Fruit fly (Drosophila melanogaster) whole organism, embryonic: ENCODE measurements around the gene Rh5.

Experiments
- ATbp ChIP-seq: fragments of 200-800 bp; sonication (Bioruptor generic); optimal IDR thresholded peaks from 2 replicates; lab custom pipeline; 2017; ENCODE audit warnings: missing biosample characterization, mild to moderate bottlenecking, missing genetic modification characterization, missing genetic modification reagents
- BtbVII ChIP-seq: fragments of 200-800 bp; sonication (Bioruptor generic); optimal IDR thresholded peaks from 3 replicates; lab custom pipeline; 2017; ENCODE audit warnings: missing biosample characterization, mild to moderate bottlenecking, missing genetic modification characterization
- CG12071 ChIP-seq: fragments of 200-800 bp; sonication (Bioruptor generic); optimal IDR thresholded peaks from 3 replicates; lab custom pipeline; 2018; ENCODE audit warnings: missing biosample characterization, mild to moderate bottlenecking, missing genetic modification characterization
- CG12769 ChIP-seq: fragments of 200-800 bp; sonication (Bioruptor generic); optimal IDR thresholded peaks from 2 replicates; lab custom pipeline; 2019; ENCODE audit warnings: missing biosample characterization, mild to moderate bottlenecking, missing genetic modification characterization, moderate library complexity
- CG13894 ChIP-seq: fragments of 200-800 bp; sonication (Bioruptor generic); optimal IDR thresholded peaks from 3 replicates; lab custom pipeline; 2018; ENCODE audit warnings: missing biosample characterization, mild to moderate bottlenecking, missing genetic modification characterization, moderate library complexity
- CG15269 ChIP-seq: fragments of 200-800 bp; sonication (Bioruptor generic); optimal IDR thresholded peaks from 2 replicates; lab custom pipeline; 2018; ENCODE audit warnings: missing biosample characterization, mild to moderate bottlenecking, missing genetic modification characterization, moderate library complexity
- CG16813 ChIP-seq: fragments of 200-800 bp; sonication (Bioruptor generic); IDR thresholded peaks from 3 replicates; pipeline ENCODE4 v1.3.6; 2022; ENCODE audit warnings: missing biosample characterization, missing genetic modification characterization; ENCODE audit not compliant: partially characterized antibody
- CG17186 ChIP-seq: fragments of 200-800 bp; sonication (Bioruptor generic); optimal IDR thresholded peaks from 3 replicates; lab custom pipeline; 2017; ENCODE audit warnings: missing biosample characterization, missing genetic modification reagents, missing genetic modification characterization
- CG17359 ChIP-seq: fragments of 200-800 bp; sonication (Bioruptor generic); optimal IDR thresholded peaks from 3 replicates; lab custom pipeline; 2018; ENCODE audit warnings: missing biosample characterization, mild to moderate bottlenecking, missing genetic modification characterization, moderate library complexity
- CG17568 ChIP-seq: fragments of 200-800 bp; sonication (Bioruptor generic); optimal IDR thresholded peaks from 2 replicates; lab custom pipeline; 2018; ENCODE audit warnings: missing biosample characterization, mild to moderate bottlenecking, missing genetic modification characterization, moderate library complexity
- CG2120 ChIP-seq: fragments of 200-800 bp; sonication (Bioruptor generic); optimal IDR thresholded peaks from 3 replicates; lab custom pipeline; 2016; ENCODE audit warnings: missing biosample characterization, missing genetic modification characterization
- CG32532 ChIP-seq: fragments of 200-800 bp; sonication (Bioruptor generic); IDR thresholded peaks from 2 replicates; pipeline ENCODE4 v1.3.6; 2022; ENCODE audit warnings: missing biosample characterization, missing genetic modification characterization
- CG3281 ChIP-seq: fragments of 200-800 bp; sonication (Bioruptor generic); optimal IDR thresholded peaks from 3 replicates; lab custom pipeline; 2017; ENCODE audit warnings: missing biosample characterization, mild to moderate bottlenecking, missing genetic modification characterization
- CG4282 ChIP-seq: fragments of 200-800 bp; sonication (Bioruptor generic); optimal IDR thresholded peaks from 2 replicates; lab custom pipeline; 2016; ENCODE audit warnings: missing biosample characterization, missing genetic modification characterization
- CG8089 ChIP-seq: fragments of 200-800 bp; sonication (Bioruptor generic); optimal IDR thresholded peaks from 3 replicates; lab custom pipeline; 2016; ENCODE audit warnings: missing biosample characterization, missing genetic modification characterization
- CG8765 ChIP-seq: fragments of 200-800 bp; sonication (Bioruptor generic); IDR thresholded peaks from 2 replicates; pipeline ENCODE4 v1.3.6; 2022; ENCODE audit warnings: missing biosample characterization, missing genetic modification characterization
- CG9797 ChIP-seq: fragments of 200-800 bp; sonication (Bioruptor generic); optimal IDR thresholded peaks from 3 replicates; lab custom pipeline; 2018; ENCODE audit warnings: missing biosample characterization, mild to moderate bottlenecking, missing genetic modification characterization
- CTCF ChIP-seq: fragments of 200-800 bp; sonication (Bioruptor generic); optimal IDR thresholded peaks from 2 replicates; lab custom pipeline; 2017; ENCODE audit warnings: missing biosample characterization, mild to moderate bottlenecking, missing genetic modification characterization, moderate library complexity
- CoRest ChIP-seq: fragments of 200-800 bp; sonication (Bioruptor generic); optimal IDR thresholded peaks from 3 replicates; lab custom pipeline; 2018; ENCODE audit warnings: missing biosample characterization, mild to moderate bottlenecking, missing genetic modification characterization, moderate library complexity
- Dek ChIP-seq: fragments of 200-800 bp; sonication (Bioruptor generic); optimal IDR thresholded peaks from 3 replicates; lab custom pipeline; 2019; ENCODE audit warnings: missing biosample characterization, mild to moderate bottlenecking, missing genetic modification characterization, moderate library complexity
- Doc2 ChIP-seq: fragments of 200-800 bp; sonication (Bioruptor generic); IDR thresholded peaks from 2 replicates; pipeline ENCODE4 v1.3.6; 2022; ENCODE audit warnings: missing biosample characterization, missing genetic modification characterization
- Drgx ChIP-seq: fragments of 200-800 bp; sonication (Bioruptor generic); IDR thresholded peaks from 2 replicates; pipeline ENCODE4 v1.3.6; 2022; ENCODE audit warnings: missing biosample characterization, missing genetic modification characterization
- NC2β ChIP-seq: fragments of 200-800 bp; sonication (Bioruptor generic); optimal IDR thresholded peaks from 2 replicates; lab custom pipeline; 2016; ENCODE audit warnings: missing biosample characterization, missing genetic modification characterization
- NK7.1 ChIP-seq: fragments of 200-800 bp; sonication (Bioruptor generic); optimal IDR thresholded peaks from 3 replicates; lab custom pipeline; 2016; ENCODE audit warnings: missing biosample characterization, missing genetic modification characterization
- NfI ChIP-seq: fragments of 200-800 bp; sonication (Bioruptor generic); optimal IDR thresholded peaks from 3 replicates; lab custom pipeline; 2018; ENCODE audit warnings: missing biosample characterization, mild to moderate bottlenecking, missing genetic modification characterization, moderate library complexity
- Stat92E ChIP-seq, 3 experiments: fragments of >200 bp in 2 of 3; fragments of 200-800 bp in 1 of 3; sonication (Bioruptor generic) in 1 of 3; optimal IDR thresholded peaks; 2 replicates each; lab custom pipeline; 2017 to 2019; ENCODE audit warnings: missing biosample characterization in 3 of 3, missing genetic modification characterization in 3 of 3, mild to moderate bottlenecking in 1 of 3, moderate library complexity in 1 of 3
- Xbp1 ChIP-seq: fragments of 200-800 bp; sonication (Bioruptor generic); optimal IDR thresholded peaks from 3 replicates; lab custom pipeline; 2016; ENCODE audit warnings: missing biosample characterization, mild to moderate bottlenecking, missing genetic modification characterization
- ara ChIP-seq: fragments of 200-800 bp; sonication (Bioruptor generic); IDR thresholded peaks from 2 replicates; pipeline ENCODE4 v1.3.6; 2022; ENCODE audit warnings: missing biosample characterization, missing genetic modification characterization
- chinmo ChIP-seq: fragments of 200-800 bp; sonication (Bioruptor generic); IDR thresholded peaks from 4 replicates; pipeline ENCODE4 v1.3.6; 2022; ENCODE audit warnings: missing biosample characterization, missing genetic modification characterization; ENCODE audit not compliant: partially characterized antibody
- dan ChIP-seq: fragments of 200-800 bp; sonication (Bioruptor generic); IDR thresholded peaks from 2 replicates; pipeline ENCODE4 v1.3.6; 2022; ENCODE audit warnings: missing biosample characterization, missing genetic modification characterization
- dati ChIP-seq: fragments of 200-800 bp; sonication (Bioruptor generic); IDR thresholded peaks from 2 replicates; pipeline ENCODE4 v1.3.6; 2022; ENCODE audit warnings: missing biosample characterization, missing genetic modification characterization
- dimm ChIP-seq: fragments of 200-800 bp; sonication (Bioruptor generic); IDR thresholded peaks from 2 replicates; pipeline ENCODE4 v1.3.6; 2022; ENCODE audit warnings: missing biosample characterization, missing genetic modification characterization
- en ChIP-seq: fragments of 200-800 bp; sonication (Bioruptor generic); optimal IDR thresholded peaks from 2 replicates; lab custom pipeline; 2016; ENCODE audit warnings: missing biosample characterization, missing genetic modification characterization
- gsb-n ChIP-seq: fragments of 200-800 bp; sonication (Bioruptor generic); optimal IDR thresholded peaks from 3 replicates; lab custom pipeline; 2018; ENCODE audit warnings: missing biosample characterization, mild to moderate bottlenecking, missing genetic modification characterization
- h ChIP-seq: fragments of >200 bp; optimal IDR thresholded peaks from 2 replicates; lab custom pipeline; 2017
- hb ChIP-seq: fragments of 200-800 bp; sonication (Bioruptor generic); IDR thresholded peaks from 3 replicates; pipeline ENCODE4 v1.3.6; 2022; ENCODE audit warnings: missing biosample characterization, missing genetic modification characterization; ENCODE audit not compliant: partially characterized antibody
- oc ChIP-seq: fragments of 200-800 bp; sonication (Bioruptor generic); optimal IDR thresholded peaks from 2 replicates; lab custom pipeline; 2018; ENCODE audit warnings: missing biosample characterization, mild to moderate bottlenecking, missing genetic modification characterization, moderate library complexity
- org-1 ChIP-seq: fragments of 200-800 bp; sonication (Bioruptor generic); optimal IDR thresholded peaks from 2 replicates; lab custom pipeline; 2017; ENCODE audit warnings: missing biosample characterization, missing genetic modification characterization
- pan ChIP-seq, 4 experiments: fragments of >200 bp in 3 of 4; fragments of 200-800 bp in 1 of 4; sonication (Bioruptor generic) in 1 of 4; optimal IDR thresholded peaks in 3 of 4; IDR thresholded peaks in 1 of 4; 2 replicates each; pipeline versions ENCODE4 v1.3.6 to Lab custom; 2017 to 2022; ENCODE audit warnings: missing biosample characterization in 2 of 4, missing genetic modification characterization in 2 of 4, mixed read lengths in 1 of 4
- pb ChIP-seq: fragments of 200-800 bp; sonication (Bioruptor generic); optimal IDR thresholded peaks from 3 replicates; lab custom pipeline; 2016; ENCODE audit warnings: missing biosample characterization, missing genetic modification characterization
- salm ChIP-seq: fragments of 200-800 bp; sonication (Bioruptor generic); optimal IDR thresholded peaks from 2 replicates; lab custom pipeline; 2018; ENCODE audit warnings: missing biosample characterization, mild to moderate bottlenecking, missing genetic modification characterization
- sc ChIP-seq, 3 experiments: fragments of >200 bp in 2 of 3; fragments of 200-800 bp in 1 of 3; sonication (Bioruptor generic) in 1 of 3; optimal IDR thresholded peaks; 2 replicates in 2 of 3; 3 replicates in 1 of 3; lab custom pipeline; 2017; ENCODE audit warnings: mild to moderate bottlenecking in 1 of 3, missing biosample characterization in 1 of 3, missing genetic modification characterization in 1 of 3, missing genetic modification reagents in 1 of 3
- shn ChIP-seq: fragments of 200-800 bp; sonication (Bioruptor generic); optimal IDR thresholded peaks from 3 replicates; lab custom pipeline; 2016; ENCODE audit warnings: missing biosample characterization, missing genetic modification characterization
- sima ChIP-seq: fragments of 200-800 bp; sonication (Bioruptor generic); optimal IDR thresholded peaks from 2 replicates; lab custom pipeline; 2016; ENCODE audit warnings: missing biosample characterization, missing genetic modification characterization
- stwl ChIP-seq: fragments of 200-800 bp; sonication (Bioruptor generic); optimal IDR thresholded peaks from 3 replicates; lab custom pipeline; 2018; ENCODE audit warnings: missing biosample characterization, mild to moderate bottlenecking, missing genetic modification characterization, moderate library complexity
- tgo ChIP-seq: fragments of 200-800 bp; sonication (Bioruptor generic); IDR thresholded peaks from 3 replicates; pipeline ENCODE4 v1.3.6; 2022; ENCODE audit warnings: missing biosample characterization, missing genetic modification characterization
- unc-4 ChIP-seq: fragments of 200-800 bp; sonication (Bioruptor generic); IDR thresholded peaks from 2 replicates; pipeline ENCODE4 v1.3.6; 2022; ENCODE audit warnings: missing biosample characterization, missing genetic modification characterization; ENCODE audit not compliant: partially characterized antibody
- yki ChIP-seq: fragments of >200 bp; optimal IDR thresholded peaks from 3 replicates; lab custom pipeline; 2018

Rh5 gene

dm6 chr2L:12011682-12012655 is 4.0 kb downstream of the Rh5 start (continued):
- TF ChIP-seq Dek (tag; lab: Kevin White, UChicago) = peak; percentile 60
- peak; percentile 78 for TF ChIP-seq pb (GFP tag; lab: Kevin White, UChicago)
- TF ChIP-seq CoRest (tag; lab: Kevin White, UChicago) = peak; percentile 58
- peak; percentile 22 for TF ChIP-seq CG9797
- TF ChIP-seq CG16813 (GFP tag; lab: Robert Waterston, UW) = no peak
- peak; percentile 73 for TF ChIP-seq CG17359 (tag; lab: Kevin White, UChicago)
- TF ChIP-seq CG17568 (GFP tag; lab: Kevin White, UChicago) = peak; percentile 45
- peak; percentile 98 for TF ChIP-seq CG12769 (tag; lab: Kevin White, UChicago)
- TF ChIP-seq pan (optimal IDR thresholded peaks at IDR 0.05; lab: Kevin White, UChicago) = no peak
- no peak for TF ChIP-seq pan (GFP tag; optimal IDR thresholded peaks at IDR 0.05 in 1 of 2, IDR thresholded peaks at IDR 0.05 in 1 of 2)
- no peak for TF ChIP-seq CG32532 (GFP tag; lab: Robert Waterston, UW)
- peak; percentile 94 for TF ChIP-seq stwl
- TF ChIP-seq shn (GFP tag; lab: Kevin White, UChicago) = peak; percentile 87
- peak; percentile 77 for TF ChIP-seq Xbp1 (GFP tag; lab: Kevin White, UChicago)
- peak; percentile 62 for TF ChIP-seq CG15269
- no peak for TF ChIP-seq ara
- peak; percentile 63 for TF ChIP-seq CG17186 (GFP tag; lab: Kevin White, UChicago)
- TF ChIP-seq salm (tag; lab: Kevin White, UChicago) = peak; percentile 82
- no peak for TF ChIP-seq CG4282 (GFP tag; lab: Kevin White, UChicago)
- peak; percentile 50 for TF ChIP-seq org-1 (GFP tag; lab: Kevin White, UChicago)
- TF ChIP-seq unc-4 (GFP tag; lab: Robert Waterston, UW) = no peak
- TF ChIP-seq BtbVII (GFP tag; lab: Kevin White, UChicago) = peak; percentile 19
- no peak for TF ChIP-seq sc (optimal IDR thresholded peaks at IDR 0.05; lab: Kevin White, UChicago)
- TF ChIP-seq sc (GFP tag; optimal IDR thresholded peaks at IDR 0.05; lab: Kevin White, UChicago) = no peak
- no peak for TF ChIP-seq dan (GFP tag; lab: Robert Waterston, UW)
- no peak for TF ChIP-seq Drgx (GFP tag; lab: Robert Waterston, UW)
- no peak for TF ChIP-seq yki (lab: Kevin White, UChicago)
- no peak for TF ChIP-seq CG8765
- TF ChIP-seq h (lab: Kevin White, UChicago) = no peak
- TF ChIP-seq tgo (GFP tag; lab: Robert Waterston, UW) = no peak
- TF ChIP-seq ATbp (GFP tag; lab: Kevin White, UChicago) = peak; percentile 66
- TF ChIP-seq sima = no peak
- peak; percentile 90 for TF ChIP-seq CG13894
- peak; percentile 81 for TF ChIP-seq oc (tag; lab: Kevin White, UChicago)
- peak; percentile 75 for TF ChIP-seq CG12071
- no peak for TF ChIP-seq dimm (GFP tag; lab: Robert Waterston, UW)
- TF ChIP-seq CG8089 (GFP tag; lab: Kevin White, UChicago) = peak; percentile 56
- peak; percentile 37 for TF ChIP-seq NfI (GFP tag; lab: Kevin White, UChicago)
- TF ChIP-seq CG2120 (GFP tag; lab: Kevin White, UChicago) = peak; percentile 88
- TF ChIP-seq CG3281 (GFP tag; lab: Kevin White, UChicago) = peak; percentile 62
- no peak for TF ChIP-seq Doc2 (GFP tag; lab: Robert Waterston, UW)
- peak in 1 of 3 experiments; percentile 74 for TF ChIP-seq Stat92E (GFP tag; optimal IDR thresholded peaks at IDR 0.05; lab: Kevin White, UChicago)
- no peak for TF ChIP-seq hb (GFP tag; lab: Robert Waterston, UW)
- TF ChIP-seq dati = no peak
- TF ChIP-seq en (GFP tag; lab: Kevin White, UChicago) = peak; percentile 38
- TF ChIP-seq CTCF (GFP tag; lab: Kevin White, UChicago) = peak; percentile 64
- peak; percentile 68 for TF ChIP-seq NK7.1 (GFP tag; lab: Kevin White, UChicago)
- no peak for TF ChIP-seq chinmo (GFP tag; lab: Robert Waterston, UW)
- no peak for TF ChIP-seq gsb-n (tag; lab: Kevin White, UChicago)
- TF ChIP-seq NC2β (GFP tag; lab: Kevin White, UChicago) = peak; percentile 70
